Worm (Caenorhabditis elegans) whole organism, mixed stage, embryonic: ENCODE measurements around the gene iglr-1.
A peak's percentile ranks its signal among the peaks of the same experiment; 100 is the strongest.

Experiments used
- M03D4.4 ChIP-seq: sonication (generic microtip); optimal IDR thresholded peaks from 2 replicates; lab custom pipeline; 2017; ENCODE audit warnings: mild to moderate bottlenecking, missing genetic modification characterization, missing compliant biosample characterization
- bed-3 ChIP-seq: fragments of 200-800 bp; sonication (Bioruptor generic); optimal IDR thresholded peaks from 3 replicates; lab custom pipeline; 2018; ENCODE audit warnings: mild to moderate bottlenecking, missing genetic modification characterization, moderate library complexity, missing compliant biosample characterization
- blmp-1 ChIP-seq: fragments of 150-350 bp; optimal IDR thresholded peaks from 2 replicates; lab custom pipeline; 2014; ENCODE audit warnings: missing biosample characterization, missing genetic modification characterization
- ceh-39 ChIP-seq: fragments of 150-350 bp; optimal IDR thresholded peaks from 2 replicates; lab custom pipeline; 2014; ENCODE audit warnings: missing biosample characterization, missing genetic modification characterization
- ceh-43 ChIP-seq: fragments of 200-800 bp; sonication (Bioruptor generic); optimal IDR thresholded peaks from 2 replicates; lab custom pipeline; 2018; ENCODE audit warnings: mild to moderate bottlenecking, missing genetic modification characterization, moderate library complexity, missing compliant biosample characterization
- ceh-83 ChIP-seq: fragments of 200-800 bp; sonication (Bioruptor generic); optimal IDR thresholded peaks from 2 replicates; lab custom pipeline; 2018; ENCODE audit warnings: mild to moderate bottlenecking, missing genetic modification characterization, missing compliant biosample characterization
- ces-1 ChIP-seq: fragments of 150-350 bp; optimal IDR thresholded peaks from 2 replicates; lab custom pipeline; 2014; ENCODE audit warnings: missing biosample characterization, missing genetic modification reagents, missing genetic modification characterization
- cnd-1 ChIP-seq: fragments of 200-800 bp; sonication (Bioruptor generic); optimal IDR thresholded peaks from 2 replicates; lab custom pipeline; 2018; ENCODE audit warnings: mild to moderate bottlenecking, missing genetic modification characterization, missing compliant biosample characterization
- drap-1 ChIP-seq: fragments of 200-800 bp; sonication (Bioruptor generic); optimal IDR thresholded peaks from 3 replicates; lab custom pipeline; 2018; ENCODE audit warnings: mild to moderate bottlenecking, missing genetic modification characterization, missing compliant biosample characterization
- elt-3 ChIP-seq: fragments of 150-350 bp; optimal IDR thresholded peaks from 2 replicates; lab custom pipeline; 2014; ENCODE audit warnings: missing biosample characterization, missing genetic modification characterization
- flh-1 ChIP-seq: fragments of 200-800 bp; sonication (Bioruptor generic); optimal IDR thresholded peaks from 2 replicates; lab custom pipeline; 2018; ENCODE audit warnings: mild to moderate bottlenecking, missing genetic modification characterization, moderate library complexity, missing compliant biosample characterization
- ham-2 ChIP-seq: fragments of 200-800 bp; sonication (Bioruptor generic); optimal IDR thresholded peaks from 2 replicates; lab custom pipeline; 2018; ENCODE audit warnings: mild to moderate bottlenecking, missing genetic modification characterization, missing compliant biosample characterization
- hlh-1 ChIP-seq: fragments of 150-350 bp; optimal IDR thresholded peaks from 2 replicates; lab custom pipeline; 2014; ENCODE audit warnings: missing biosample characterization, missing genetic modification reagents, missing genetic modification characterization
- lin-13 ChIP-seq: fragments of 150-350 bp; optimal IDR thresholded peaks from 2 replicates; lab custom pipeline; 2014; ENCODE audit warnings: missing biosample characterization, missing genetic modification characterization
- lin-32 ChIP-seq: fragments of 200-800 bp; sonication (Bioruptor generic); optimal IDR thresholded peaks from 2 replicates; lab custom pipeline; 2018; ENCODE audit warnings: mild to moderate bottlenecking, missing genetic modification characterization, missing compliant biosample characterization
- lsy-2 ChIP-seq: fragments of 150-350 bp; optimal IDR thresholded peaks from 2 replicates; lab custom pipeline; 2014; ENCODE audit warnings: missing biosample characterization, missing genetic modification characterization
- mab-5 ChIP-seq: fragments of 150-350 bp; optimal IDR thresholded peaks from 2 replicates; lab custom pipeline; 2014; ENCODE audit warnings: missing biosample characterization, missing genetic modification characterization
- mep-1 ChIP-seq: fragments of 150-350 bp; optimal IDR thresholded peaks from 2 replicates; lab custom pipeline; 2017; ENCODE audit warnings: missing biosample characterization, missing genetic modification reagents, missing genetic modification characterization, inconsistent platforms
- nhr-12 ChIP-seq: fragments of 150-350 bp; optimal IDR thresholded peaks from 2 replicates; lab custom pipeline; 2014; ENCODE audit warnings: missing biosample characterization, missing genetic modification characterization
- nhr-2 ChIP-seq: fragments of 150-350 bp; optimal IDR thresholded peaks from 2 replicates; lab custom pipeline; 2014; ENCODE audit warnings: missing biosample characterization, missing genetic modification characterization
- nhr-237 ChIP-seq: fragments of 150-350 bp; optimal IDR thresholded peaks from 2 replicates; lab custom pipeline; 2014; ENCODE audit warnings: missing biosample characterization, missing genetic modification characterization
- nhr-28 ChIP-seq: fragments of 150-350 bp; optimal IDR thresholded peaks from 2 replicates; lab custom pipeline; 2014; ENCODE audit warnings: missing biosample characterization, missing genetic modification characterization
- nhr-76 ChIP-seq: sonication (generic microtip); optimal IDR thresholded peaks from 2 replicates; lab custom pipeline; 2017; ENCODE audit warnings: missing biosample characterization, missing genetic modification characterization
- pha-4 ChIP-seq: fragments of 150-350 bp; optimal IDR thresholded peaks from 2 replicates; lab custom pipeline; 2018; ENCODE audit warnings: missing biosample characterization, missing genetic modification reagents, missing genetic modification characterization
- sem-2 ChIP-seq: fragments of 200-800 bp; sonication (Bioruptor generic); optimal IDR thresholded peaks from 2 replicates; lab custom pipeline; 2018; ENCODE audit warnings: mild to moderate bottlenecking, missing genetic modification characterization, missing compliant biosample characterization
- snpc-4 ChIP-seq: fragments of 150-350 bp; optimal IDR thresholded peaks from 2 replicates; lab custom pipeline; 2014; ENCODE audit warnings: missing biosample characterization, missing genetic modification characterization
- sptf-1 ChIP-seq: sonication (generic microtip); optimal IDR thresholded peaks from 2 replicates; lab custom pipeline; 2017; ENCODE audit warnings: mild to moderate bottlenecking, missing genetic modification characterization, moderate library complexity, missing compliant biosample characterization
- unc-120 ChIP-seq: sonication (generic microtip); optimal IDR thresholded peaks from 2 replicates; lab custom pipeline; 2017; ENCODE audit warnings: missing genetic modification characterization, missing compliant biosample characterization; ENCODE audit not compliant: poor library complexity, severe bottlenecking
- unc-39 ChIP-seq: fragments of 150-350 bp; optimal IDR thresholded peaks from 2 replicates; lab custom pipeline; 2014; ENCODE audit warnings: missing biosample characterization, missing genetic modification characterization
- unc-62 ChIP-seq: fragments of 150-350 bp; optimal IDR thresholded peaks from 2 replicates; lab custom pipeline; 2014; ENCODE audit warnings: missing biosample characterization, missing genetic modification reagents, missing genetic modification characterization
- zip-8 ChIP-seq: fragments of 150-350 bp; optimal IDR thresholded peaks from 2 replicates; lab custom pipeline; 2014; ENCODE audit warnings: missing biosample characterization, missing genetic modification characterization
- ztf-11 ChIP-seq: fragments of 150-350 bp; optimal IDR thresholded peaks from 2 replicates; lab custom pipeline; 2014; ENCODE audit warnings: missing biosample characterization, missing genetic modification characterization

iglr-1 gene

ce11 chrX:15003891-15004550 lies 12.8 kb upstream of the iglr-1 start, which contains the start of gene slc-25A18.1:
slc-25A18.1 (minus strand) TSS chrX:15003941.
- TF ChIP-seq sem-2 (no peak), flh-1 (GFP tag; lab: Kevin White, UChicago) (no peak), drap-1 (GFP tag; lab: Kevin White, UChicago) (no peak), unc-120 (tag; lab: Kevin White, UChicago) (no peak), cnd-1 (no peak)

DNA sequence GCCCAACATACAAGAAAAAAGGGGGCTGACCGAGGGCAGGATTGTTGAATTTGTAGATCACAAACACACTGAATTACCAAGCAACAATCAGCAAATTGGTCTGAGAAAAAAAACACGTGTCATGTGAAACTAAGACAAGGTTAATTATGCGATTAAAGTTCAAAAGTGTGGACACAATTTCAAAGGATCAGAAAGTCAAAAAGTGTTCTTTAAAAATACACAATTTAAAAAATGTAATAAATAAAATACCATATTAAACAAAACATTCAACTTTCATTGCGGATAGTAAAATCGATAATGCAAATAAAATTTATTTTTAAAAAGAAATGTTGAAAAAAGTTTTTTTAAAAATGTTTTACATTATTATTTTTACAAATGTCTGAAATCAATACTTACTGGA lies 7.9 kb upstream of the iglr-1 start, which contains the start of gene cutl-3:
Gene cutl-3, minus strand, starts transcription at position 101 of the 400 bp plus-strand sequence.
- TF ChIP-seq sem-2 = no peak
- TF ChIP-seq unc-120 (tag; lab: Kevin White, UChicago) = no peak
- TF ChIP-seq ceh-43 (GFP tag; lab: Kevin White, UChicago) = no peak
- TF ChIP-seq flh-1 (GFP tag; lab: Kevin White, UChicago) = no peak
- TF ChIP-seq lin-13 (tag; lab: Kevin White, UChicago) = no peak
- TF ChIP-seq ceh-83 = no peak
- no peak for TF ChIP-seq drap-1 (GFP tag; lab: Kevin White, UChicago)
- no peak for TF ChIP-seq ham-2 (GFP tag; lab: Kevin White, UChicago)
- no peak for TF ChIP-seq lin-32 (GFP tag; lab: Kevin White, UChicago)
- no peak for TF ChIP-seq M03D4.4 (tag; lab: Kevin White, UChicago)
- TF ChIP-seq, all 35 proteins: peak for 0

DNA sequence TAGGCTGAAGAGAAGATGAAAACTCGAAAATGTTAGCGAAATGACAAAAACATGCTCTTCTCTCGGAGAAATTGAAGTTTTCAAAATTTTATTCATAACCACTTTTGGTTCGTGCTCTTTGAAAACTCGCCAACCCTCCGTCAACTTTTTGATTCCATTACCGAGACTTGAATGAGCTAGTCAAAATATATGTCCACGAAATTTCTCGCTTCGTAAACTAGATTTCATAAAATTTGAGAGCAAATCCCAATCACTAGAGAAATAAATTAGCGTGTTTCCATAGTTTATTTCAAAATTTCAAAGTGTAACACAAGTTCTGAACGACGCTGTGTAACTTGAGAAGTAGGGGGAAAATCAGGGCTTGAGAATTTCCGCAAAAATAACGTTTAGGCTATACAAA lies 2.6 kb upstream of the iglr-1 start:
- TF ChIP-seq ces-1 (peak; percentile 79), mep-1 (tag; lab: Kevin White, UChicago) (no peak)

DNA sequence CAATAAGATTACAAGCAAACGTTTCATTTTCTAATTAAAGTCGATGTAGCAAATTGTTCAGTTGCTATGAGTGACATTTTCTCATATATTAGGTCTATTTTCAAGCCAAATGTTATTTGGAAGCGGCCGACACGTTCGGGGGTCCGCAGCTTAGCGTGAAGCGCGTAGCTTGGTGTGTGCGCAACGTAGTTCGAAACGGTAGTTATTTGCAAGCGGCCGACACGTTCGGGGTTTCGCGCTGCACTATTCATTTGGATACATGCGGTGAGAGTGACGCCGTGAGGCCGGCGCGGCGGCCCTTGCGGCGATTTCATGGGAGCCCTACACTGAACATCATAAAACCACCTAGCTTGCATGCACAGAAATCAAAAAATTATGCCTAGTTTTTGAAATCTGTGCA lies 3.0 kb downstream of the iglr-1 start:
- TF ChIP-seq ceh-39 (tag; lab: Kevin White, UChicago) = no peak
- no peak for TF ChIP-seq sptf-1 (tag; lab: Kevin White, UChicago)
- TF ChIP-seq flh-1 (GFP tag; lab: Kevin White, UChicago) = no peak
- TF ChIP-seq, all 35 proteins: peak for 0

DNA sequence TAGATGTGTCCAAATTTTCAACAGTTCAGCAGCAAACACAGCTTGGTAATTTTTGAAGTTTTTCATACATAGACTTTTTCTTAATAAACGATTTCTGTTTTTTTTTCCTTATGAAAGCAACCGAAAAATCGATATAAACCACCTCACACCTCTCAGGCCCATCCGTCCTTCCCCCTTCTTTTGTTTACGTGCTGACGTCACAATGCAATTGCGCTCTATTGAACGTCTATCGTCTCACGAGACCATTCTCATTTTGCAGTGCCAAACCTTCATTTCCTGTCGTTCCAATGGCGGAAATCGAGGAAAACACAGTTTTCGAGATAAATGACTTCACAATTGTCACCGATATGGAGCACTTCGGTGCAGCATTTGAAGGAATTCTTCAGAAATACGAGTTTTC lies 7.9 kb downstream of the iglr-1 start, which contains the start of gene rbg-1:
Gene rbg-1, plus strand, starts transcription at position 260 of the 400 bp plus-strand sequence.
- TF ChIP-seq mep-1 (tag; lab: Kevin White, UChicago) (peak; percentile 75), hlh-1 (no peak), unc-120 (tag; lab: Kevin White, UChicago) (no peak), bed-3 (GFP tag; lab: Kevin White, UChicago) (no peak), zip-8 (tag; lab: Kevin White, UChicago) (no peak), cnd-1 (no peak), ces-1 (peak; percentile 53), pha-4 (peak; percentile 92), blmp-1 (tag; lab: Kevin White, UChicago) (no peak), lin-13 (tag; lab: Kevin White, UChicago) (peak; percentile 74), ceh-39 (tag; lab: Kevin White, UChicago) (peak; percentile 63), sptf-1 (tag; lab: Kevin White, UChicago) (peak; percentile 64), ztf-11 (tag; lab: Kevin White, UChicago) (no peak), elt-3 (tag; lab: Kevin White, UChicago) (no peak), drap-1 (GFP tag; lab: Kevin White, UChicago) (no peak), lsy-2 (tag; lab: Kevin White, UChicago) (peak; percentile 41), unc-39 (tag; lab: Kevin White, UChicago) (no peak), nhr-12 (tag; lab: Kevin White, UChicago) (no peak), sem-2 (no peak), unc-62 (no peak), mab-5 (no peak)

ce11 chrX:14982525-14982924 lies 8.7 kb downstream of the iglr-1 start, which contains the start of gene plp-2:
plp-2 (minus strand) TSS chrX:14982804.
- TF ChIP-seq lin-32 (GFP tag; lab: Kevin White, UChicago) (no peak), nhr-76 (tag; lab: Kevin White, UChicago) (no peak), ztf-11 (tag; lab: Kevin White, UChicago) (no peak), ham-2 (GFP tag; lab: Kevin White, UChicago) (no peak), sem-2 (no peak), mep-1 (tag; lab: Kevin White, UChicago) (no peak), mab-5 (no peak), unc-62 (no peak), nhr-12 (tag; lab: Kevin White, UChicago) (no peak), hlh-1 (no peak), flh-1 (GFP tag; lab: Kevin White, UChicago) (no peak), nhr-2 (tag; lab: Kevin White, UChicago) (no peak), snpc-4 (tag; lab: Kevin White, UChicago) (no peak), ceh-83 (no peak), nhr-237 (tag; lab: Kevin White, UChicago) (no peak), lsy-2 (tag; lab: Kevin White, UChicago) (no peak), nhr-28 (tag; lab: Kevin White, UChicago) (no peak), drap-1 (GFP tag; lab: Kevin White, UChicago) (no peak)
